Worm (Caenorhabditis elegans) whole organism, early embryonic: Measurements from ENCODE around the gene wrn-1.

Experiments used
- F13C5.2 ChIP-seq: sonication (generic microtip); optimal IDR thresholded peaks from 2 replicates; lab custom pipeline; 2017; ENCODE audit warnings: mild to moderate bottlenecking, missing genetic modification characterization, inconsistent platforms, missing compliant biosample characterization
- aly-1 ChIP-seq: sonication (generic microtip); optimal IDR thresholded peaks from 2 replicates; lab custom pipeline; 2016; ENCODE audit warnings: missing genetic modification characterization, missing compliant biosample characterization
- ama-1 ChIP-seq: fragments of 150-350 bp; optimal IDR thresholded peaks from 2 replicates; lab custom pipeline; 2014
- ceh-13 ChIP-seq: fragments of 200-800 bp; sonication (Bioruptor generic); optimal IDR thresholded peaks from 2 replicates; lab custom pipeline; 2018; ENCODE audit warnings: mild to moderate bottlenecking, missing genetic modification characterization, missing compliant biosample characterization
- ets-7 ChIP-seq: sonication (generic microtip); optimal IDR thresholded peaks from 2 replicates; lab custom pipeline; 2016; ENCODE audit warnings: missing genotype, missing genetic modification characterization, missing compliant biosample characterization
- flt-1 ChIP-seq: fragments of 200-800 bp; sonication (Bioruptor generic); IDR thresholded peaks from 2 replicates; pipeline ENCODE4 v1.3.6; 2022; ENCODE audit warnings: missing genetic modification characterization, missing compliant biosample characterization
- hmg-4 ChIP-seq: fragments of 200-800 bp; sonication (Bioruptor generic); optimal IDR thresholded peaks from 2 replicates; lab custom pipeline; 2018; ENCODE audit warnings: mild to moderate bottlenecking, missing genetic modification characterization, missing compliant biosample characterization
- pes-1 ChIP-seq: fragments of 200-800 bp; sonication (Bioruptor generic); IDR thresholded peaks from 2 replicates; pipeline ENCODE4 v1.3.6; 2022; ENCODE audit warnings: missing genetic modification reagents, missing genetic modification characterization, missing compliant biosample characterization
- scrt-1 ChIP-seq: fragments of 200-800 bp; sonication (Bioruptor generic); IDR thresholded peaks from 2 replicates; pipeline ENCODE4 v1.3.6; 2022; ENCODE audit warnings: missing genetic modification characterization, missing compliant biosample characterization
- sea-1 ChIP-seq: fragments of 200-800 bp; sonication (Bioruptor generic); conservative IDR thresholded peaks from 2 replicates; pipeline ENCODE4 v1.3.6; 2022; ENCODE audit warnings: missing genetic modification characterization, missing compliant biosample characterization
- tbx-11 ChIP-seq: fragments of 200-800 bp; sonication (Bioruptor generic); IDR thresholded peaks from 2 replicates; pipeline ENCODE4 v1.3.6; 2022; ENCODE audit warnings: missing genetic modification characterization, missing compliant biosample characterization

DNA sequence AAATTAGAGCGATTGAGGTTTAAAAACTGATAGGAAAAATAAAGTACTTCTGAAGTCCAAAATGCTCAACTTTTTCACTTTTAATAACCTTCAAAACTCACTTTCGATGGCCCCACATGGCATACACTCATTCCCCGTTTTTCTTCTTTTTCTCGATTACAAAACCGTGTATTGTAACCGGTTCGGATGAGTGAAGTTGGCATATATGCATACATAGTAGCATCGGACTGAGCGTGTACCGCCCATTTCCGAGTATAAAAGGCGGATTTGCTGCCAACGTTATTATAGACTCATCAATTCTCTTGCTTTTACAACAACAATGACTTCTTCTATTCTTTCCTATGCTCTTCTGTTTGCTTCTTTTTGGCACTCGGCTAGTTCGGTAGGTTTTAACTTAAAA lies 28.0 kb downstream of the wrn-1 start, which contains the start of gene C56C10.4:
- TF ChIP-seq ets-7 (tag; lab: Kevin White, UChicago) (no peak), F13C5.2 (tag; lab: Kevin White, UChicago) (no peak), flt-1 (GFP tag; lab: Robert Waterston, UW) (no peak), pes-1 (GFP tag; lab: Robert Waterston, UW) (no peak), hmg-4 (no peak), ama-1 (no peak), ceh-13 (GFP tag; lab: Kevin White, UChicago) (no peak), tbx-11 (GFP tag; lab: Robert Waterston, UW) (no peak), scrt-1 (GFP tag; lab: Robert Waterston, UW) (no peak), aly-1 (tag; lab: Kevin White, UChicago) (no peak), sea-1 (GFP tag; lab: Robert Waterston, UW) (no peak)
